Fruit fly (Drosophila melanogaster): Measurements from ENCODE around the gene Rubicon.
A peak's percentile ranks its signal among the peaks of the same experiment; 100 is the strongest.

Rubicon gene

dm6 chrX:8730306-8730705 is 53.4 kb downstream of the Rubicon start (continued):
- TF ChIP-seq CG2116 (GFP tag; optimal IDR thresholded peaks at IDR 0.05) (no peak), sens (GFP tag) (peak; percentile 68), CG12744 (GFP tag; optimal IDR thresholded peaks at IDR 0.05) (no peak), Elba2 (GFP tag; optimal IDR thresholded peaks at IDR 0.05) (no peak), CG5180 (GFP tag; optimal IDR thresholded peaks at IDR 0.05) (no peak), Hand (GFP tag; optimal IDR thresholded peaks at IDR 0.05) (no peak), ato (GFP tag; IDR thresholded peaks at IDR 0.05; ENCODE audit: partially characterized antibody) (no peak), CG1647 (GFP tag; optimal IDR thresholded peaks at IDR 0.05) (no peak), CG17912 (GFP tag; optimal IDR thresholded peaks at IDR 0.05) (no peak), CG12659 (GFP tag; optimal IDR thresholded peaks at IDR 0.05) (no peak), en (GFP tag; optimal IDR thresholded peaks at IDR 0.05) (no peak), CG31441 (GFP tag; IDR thresholded peaks at IDR 0.05) (no peak), grau (tag; optimal IDR thresholded peaks at IDR 0.05) (peak; percentile 31), CkIIα-i1 (GFP tag; IDR thresholded peaks at IDR 0.05) (no peak), CG6175 (GFP tag; IDR thresholded peaks at IDR 0.05) (no peak), slou (GFP tag; optimal IDR thresholded peaks at IDR 0.05) (no peak), Mrtf (GFP tag; IDR thresholded peaks at IDR 0.05) (no peak), CG7928 (GFP tag; optimal IDR thresholded peaks at IDR 0.05) (no peak), CG18599 (GFP tag; optimal IDR thresholded peaks at IDR 0.05) (peak; percentile 63), tin (GFP tag; optimal IDR thresholded peaks at IDR 0.05) (no peak), CG17829 (tag; optimal IDR thresholded peaks at IDR 0.05) (no peak), CG2875 (GFP tag; optimal IDR thresholded peaks at IDR 0.05) (no peak), corto (GFP tag; optimal IDR thresholded peaks at IDR 0.05) (no peak), Sin3A (optimal IDR thresholded peaks at IDR 0.05) (no peak), tll (GFP tag; optimal IDR thresholded peaks at IDR 0.05) (no peak), Meics (GFP tag; optimal IDR thresholded peaks at IDR 0.05) (peak; percentile 17), CG12104 (GFP tag; optimal IDR thresholded peaks at IDR 0.05) (no peak), zfh1 (GFP tag; IDR thresholded peaks at IDR 0.05) (no peak), az2 (GFP tag; optimal IDR thresholded peaks at IDR 0.05) (no peak), schlank (tag; optimal IDR thresholded peaks at IDR 0.05) (no peak), hkb (optimal IDR thresholded peaks at IDR 0.05) (no peak), hkb (GFP tag; IDR thresholded peaks at IDR 0.05) (peak; percentile 26; the same call in 1 of the 2 replicates), Mad (GFP tag; optimal IDR thresholded peaks at IDR 0.05) (no peak), Dref (GFP tag; IDR thresholded peaks at IDR 0.05) (no peak), CG13123 (GFP tag; optimal IDR thresholded peaks at IDR 0.05) (no peak), usp (GFP tag; optimal IDR thresholded peaks at IDR 0.05) (no peak), cad (GFP tag; optimal IDR thresholded peaks at IDR 0.05) (no peak), CG3163 (GFP tag; optimal IDR thresholded peaks at IDR 0.05) (no peak), CG7556 (GFP tag; optimal IDR thresholded peaks at IDR 0.05) (no peak), D19A (tag; optimal IDR thresholded peaks at IDR 0.05) (peak; percentile 12), pnt (GFP tag; optimal IDR thresholded peaks at IDR 0.05) (no peak), CG11560 (tag; IDR thresholded peaks at IDR 0.05) (no peak), Dbx (GFP tag; IDR thresholded peaks at IDR 0.05) (0 out of 3 replicates have a peak, but pooled peaks have one; percentile 23), CG10565 (GFP tag; optimal IDR thresholded peaks at IDR 0.05) (no peak), odd (GFP tag; optimal IDR thresholded peaks at IDR 0.05) (no peak), ken (GFP tag; IDR thresholded peaks at IDR 0.05) (no peak), ewg (GFP tag; optimal IDR thresholded peaks at IDR 0.05) (no peak), CG15696 (tag; optimal IDR thresholded peaks at IDR 0.05) (peak; percentile 14), bowl (GFP tag; IDR thresholded peaks at IDR 0.05) (no peak), gcm2 (GFP tag; optimal IDR thresholded peaks at IDR 0.05) (no peak), zf30C (GFP tag; optimal IDR thresholded peaks at IDR 0.05) (peak; percentile 1), row (GFP tag; IDR thresholded peaks at IDR 0.05) (peak; percentile 60), dmrt11E (tag; optimal IDR thresholded peaks at IDR 0.05) (peak; percentile 24)
